Worm (Caenorhabditis elegans) whole organism, L2 larva: ENCODE data around the gene irld-61.

Experiments
- C34F6.9 ChIP-seq: fragments of 150-350 bp; optimal IDR thresholded peaks from 2 replicates; lab custom pipeline; 2014; ENCODE audit warnings: missing biosample characterization, missing genetic modification characterization
- F13H6.1 ChIP-seq: sonication (generic microtip); optimal IDR thresholded peaks from 2 replicates; lab custom pipeline; 2016; ENCODE audit warnings: missing genetic modification characterization, missing compliant biosample characterization
- ZK546.5 ChIP-seq: sonication (generic microtip); optimal IDR thresholded peaks from 2 replicates; lab custom pipeline; 2017; ENCODE audit warnings: missing biosample characterization, missing genetic modification characterization
- alr-1 ChIP-seq: fragments of 150-350 bp; optimal IDR thresholded peaks from 2 replicates; lab custom pipeline; 2014; ENCODE audit warnings: missing biosample characterization, missing genetic modification characterization
- ama-1 ChIP-seq: fragments of 150-350 bp; optimal IDR thresholded peaks from 2 replicates; lab custom pipeline; 2018; ENCODE audit warnings: inconsistent platforms
- blmp-1 ChIP-seq: sonication (generic microtip); optimal IDR thresholded peaks from 2 replicates; lab custom pipeline; 2017; ENCODE audit warnings: missing genetic modification characterization, mild to moderate bottlenecking, missing compliant biosample characterization, antibody characterized with exemption, moderate library complexity; ENCODE audit not compliant: insufficient read depth
- ceh-16 ChIP-seq: fragments of 150-350 bp; optimal IDR thresholded peaks from 2 replicates; lab custom pipeline; 2014; ENCODE audit warnings: missing biosample characterization, missing genetic modification characterization
- ceh-82 ChIP-seq: fragments of 150-350 bp; optimal IDR thresholded peaks from 2 replicates; lab custom pipeline; 2014; ENCODE audit warnings: missing biosample characterization, missing genetic modification characterization
- crh-2 ChIP-seq: sonication (generic microtip); optimal IDR thresholded peaks from 2 replicates; lab custom pipeline; 2017; ENCODE audit warnings: missing biosample characterization, missing genetic modification characterization
- dmd-4 ChIP-seq: sonication (generic microtip); optimal IDR thresholded peaks from 2 replicates; lab custom pipeline; 2017; ENCODE audit warnings: missing biosample characterization, missing genetic modification characterization
- elt-3 ChIP-seq: sonication (generic microtip); optimal IDR thresholded peaks from 2 replicates; lab custom pipeline; 2017; ENCODE audit warnings: missing biosample characterization, missing genetic modification characterization
- fos-1 ChIP-seq: fragments of 150-350 bp; optimal IDR thresholded peaks from 2 replicates; lab custom pipeline; 2014; ENCODE audit warnings: missing biosample characterization, missing genetic modification characterization
- gmeb-1 ChIP-seq: fragments of 150-350 bp; optimal IDR thresholded peaks from 2 replicates; lab custom pipeline; 2014; ENCODE audit warnings: missing biosample characterization, missing genetic modification characterization
- lin-11 ChIP-seq: fragments of 150-350 bp; sonication (generic microtip); optimal IDR thresholded peaks from 2 replicates; lab custom pipeline; 2014; ENCODE audit warnings: missing biosample characterization, missing genetic modification characterization, inconsistent platforms, mixed read lengths
- lin-39 ChIP-seq: fragments of 150-350 bp; optimal IDR thresholded peaks from 2 replicates; lab custom pipeline; 2014; ENCODE audit warnings: missing biosample characterization, missing genetic modification reagents, missing genetic modification characterization
- lsy-2 ChIP-seq, 2 experiments: fragments of 150-350 bp in 1 of 2; sonication (generic microtip) in 1 of 2; optimal IDR thresholded peaks; 2 replicates each; lab custom pipeline; 2014 to 2017; ENCODE audit warnings: missing biosample characterization in 2 of 2, missing genetic modification characterization in 2 of 2
- mbf-1 ChIP-seq: sonication (generic microtip); optimal IDR thresholded peaks from 2 replicates; lab custom pipeline; 2017; ENCODE audit warnings: missing biosample characterization, missing genetic modification characterization
- mdl-1 ChIP-seq, 2 experiments: fragments of 150-350 bp in 1 of 2; sonication (generic microtip) in 1 of 2; optimal IDR thresholded peaks; 2 replicates each; lab custom pipeline; 2017; ENCODE audit warnings: missing biosample characterization in 2 of 2, missing genetic modification characterization in 2 of 2
- nhr-11 ChIP-seq: fragments of 150-350 bp; optimal IDR thresholded peaks from 2 replicates; lab custom pipeline; 2014; ENCODE audit warnings: missing biosample characterization, missing genetic modification characterization
- nhr-129 ChIP-seq: fragments of 150-350 bp; optimal IDR thresholded peaks from 2 replicates; lab custom pipeline; 2014; ENCODE audit warnings: missing biosample characterization, missing genetic modification characterization
- nhr-21 ChIP-seq: fragments of 150-350 bp; optimal IDR thresholded peaks from 2 replicates; lab custom pipeline; 2014; ENCODE audit warnings: missing biosample characterization, missing genetic modification characterization
- nhr-23 ChIP-seq: fragments of 150-350 bp; optimal IDR thresholded peaks from 2 replicates; lab custom pipeline; 2014; ENCODE audit warnings: missing biosample characterization, missing genetic modification reagents, missing genetic modification characterization
- nhr-25 ChIP-seq: fragments of 150-350 bp; sonication (generic microtip); optimal IDR thresholded peaks from 3 replicates; lab custom pipeline; 2014; ENCODE audit warnings: missing biosample characterization, missing genetic modification characterization
- nhr-6 ChIP-seq: fragments of 150-350 bp; optimal IDR thresholded peaks from 2 replicates; lab custom pipeline; 2014; ENCODE audit warnings: missing biosample characterization, missing genetic modification characterization
- peb-1 ChIP-seq: fragments of 150-350 bp; optimal IDR thresholded peaks from 2 replicates; lab custom pipeline; 2014; ENCODE audit warnings: missing biosample characterization, missing genetic modification characterization
- skn-1 ChIP-seq: sonication (generic microtip); optimal IDR thresholded peaks from 2 replicates; lab custom pipeline; 2017; ENCODE audit warnings: missing biosample characterization, missing genetic modification characterization
- sma-3 ChIP-seq: sonication (generic microtip); optimal IDR thresholded peaks from 2 replicates; lab custom pipeline; 2016; ENCODE audit warnings: missing genetic modification reagents, missing genetic modification characterization, missing compliant biosample characterization
- sma-9 ChIP-seq, 2 experiments: fragments of 150-350 bp in 1 of 2; sonication (generic microtip) in 1 of 2; optimal IDR thresholded peaks; 2 replicates each; lab custom pipeline; 2014 to 2016; ENCODE audit warnings: missing genetic modification characterization in 2 of 2, mild to moderate bottlenecking in 1 of 2, missing biosample characterization in 1 of 2, missing compliant biosample characterization in 1 of 2, missing genetic modification reagents in 1 of 2, moderate library complexity in 1 of 2
- unc-39 ChIP-seq: fragments of 150-350 bp; optimal IDR thresholded peaks from 2 replicates; lab custom pipeline; 2014; ENCODE audit warnings: missing biosample characterization, missing genetic modification characterization
- unc-55 ChIP-seq: fragments of 150-350 bp; sonication (generic microtip); optimal IDR thresholded peaks from 3 replicates; lab custom pipeline; 2014; ENCODE audit warnings: missing biosample characterization, missing genetic modification reagents, missing genetic modification characterization
- unc-62 ChIP-seq: fragments of 150-350 bp; optimal IDR thresholded peaks from 2 replicates; lab custom pipeline; 2014; ENCODE audit warnings: missing biosample characterization, missing genetic modification reagents, missing genetic modification characterization
- ztf-1 ChIP-seq: fragments of 200-800 bp; sonication (Bioruptor generic); conservative IDR thresholded peaks from 2 replicates; pipeline ENCODE4 v1.3.6; 2022; ENCODE audit warnings: missing genetic modification characterization, missing compliant biosample characterization
- ztf-4 ChIP-seq: fragments of 150-350 bp; optimal IDR thresholded peaks from 2 replicates; lab custom pipeline; 2014; ENCODE audit warnings: missing biosample characterization, missing genetic modification characterization

Gene irld-61

ce11 chrIII:12746369-12746855 is 17.9 kb upstream of the irld-61 start, which contains the start of gene Y111B2A.21:
Gene Y111B2A.21, plus strand, starts transcription at chrIII:12746419.
- TF ChIP-seq ztf-4, result no peak
- 0 out of 2 replicates have a peak, but pooled peaks have one; percentile 25 for TF ChIP-seq ztf-1 (GFP tag; lab: Robert Waterston, UW)
- TF ChIP-seq, all 48 proteins: peak for 1

ce11 chrIII:12750831-12751230 is 13.5 kb upstream of the irld-61 start, which contains the start of the genes irld-60 and irld-20:
Gene irld-60, minus strand, starts transcription at chrIII:12750931.
Gene irld-20, plus strand, starts transcription at chrIII:12751109.
- TF ChIP-seq F13H6.1 (tag; lab: Kevin White, UChicago) (no peak), crh-2 (tag; lab: Kevin White, UChicago) (no peak), C34F6.9 (tag; lab: Kevin White, UChicago) (no peak), ztf-1 (GFP tag; lab: Robert Waterston, UW) (no peak), ZK546.5 (tag; lab: Kevin White, UChicago) (no peak), unc-62 (no peak), nhr-11 (tag; lab: Kevin White, UChicago) (no peak), alr-1 (tag; lab: Kevin White, UChicago) (no peak), sma-9 (GFP tag; optimal IDR thresholded peaks at IDR 0.05; lab: Kevin White, UChicago) (no peak), sma-9 (tag; optimal IDR thresholded peaks at IDR 0.05; lab: Kevin White, UChicago) (no peak), nhr-6 (tag; lab: Kevin White, UChicago) (no peak), lsy-2 (tag; optimal IDR thresholded peaks at IDR 0.05; lab: Kevin White, UChicago) (no peak), sma-3 (no peak), skn-1 (tag; lab: Kevin White, UChicago) (no peak), elt-3 (tag; lab: Kevin White, UChicago) (no peak), ceh-16 (no peak), nhr-129 (tag; lab: Kevin White, UChicago) (no peak), lin-11 (tag; lab: Kevin White, UChicago) (no peak)

DNA sequence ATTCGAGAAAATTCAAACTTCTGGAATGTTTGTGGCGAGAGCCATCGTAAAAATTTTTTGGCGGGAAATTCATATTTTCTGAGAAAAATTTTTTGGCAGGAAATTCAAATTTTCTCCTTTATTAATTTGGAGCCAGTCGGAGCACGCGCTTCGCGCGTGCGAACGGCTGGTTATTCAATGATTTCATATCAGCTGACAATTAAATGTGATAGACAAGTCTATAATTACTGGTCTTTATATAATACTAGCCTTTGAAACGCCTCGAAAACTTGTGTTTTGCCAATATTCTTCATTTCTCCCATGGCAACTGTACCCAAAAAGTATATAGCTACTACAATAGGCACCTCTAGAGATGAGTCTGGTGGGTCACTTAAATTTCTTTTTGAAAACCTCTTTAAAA is 9.3 kb upstream of the irld-61 start, which contains the start of gene srw-10:
TSS of gene srw-10 (plus strand) at position 301 of the 400 bp plus-strand sequence.
- TF ChIP-seq peb-1 (no peak), unc-55 (no peak), dmd-4 (tag; lab: Kevin White, UChicago) (no peak), nhr-21 (no peak), ama-1 (lab: Kevin White, UChicago) (no peak), unc-39 (tag; lab: Kevin White, UChicago) (no peak), skn-1 (tag; lab: Kevin White, UChicago) (no peak), lin-39 (tag; lab: Kevin White, UChicago) (no peak), sma-9 (GFP tag; optimal IDR thresholded peaks at IDR 0.05; lab: Kevin White, UChicago) (no peak), sma-9 (tag; optimal IDR thresholded peaks at IDR 0.05; lab: Kevin White, UChicago) (no peak), mbf-1 (tag; lab: Kevin White, UChicago) (no peak), ceh-82 (no peak), ceh-16 (no peak), nhr-25 (no peak), nhr-23 (tag; lab: Kevin White, UChicago) (no peak)

ce11 chrIII:12757367-12757766 is 7.0 kb upstream of the irld-61 start, which contains the start of gene srw-9:
Gene srw-9, plus strand, starts transcription at chrIII:12757667.
- no peak for TF ChIP-seq blmp-1
- TF ChIP-seq fos-1 (tag; lab: Kevin White, UChicago), result no peak
- no peak for TF ChIP-seq sma-3
- no peak for TF ChIP-seq nhr-25
- TF ChIP-seq lsy-2 (tag; optimal IDR thresholded peaks at IDR 0.05; lab: Kevin White, UChicago), result no peak
- TF ChIP-seq mbf-1 (tag; lab: Kevin White, UChicago), result no peak
- no peak for TF ChIP-seq ceh-16
- TF ChIP-seq mdl-1 (tag; optimal IDR thresholded peaks at IDR 0.05; lab: Kevin White, UChicago), result no peak

DNA sequence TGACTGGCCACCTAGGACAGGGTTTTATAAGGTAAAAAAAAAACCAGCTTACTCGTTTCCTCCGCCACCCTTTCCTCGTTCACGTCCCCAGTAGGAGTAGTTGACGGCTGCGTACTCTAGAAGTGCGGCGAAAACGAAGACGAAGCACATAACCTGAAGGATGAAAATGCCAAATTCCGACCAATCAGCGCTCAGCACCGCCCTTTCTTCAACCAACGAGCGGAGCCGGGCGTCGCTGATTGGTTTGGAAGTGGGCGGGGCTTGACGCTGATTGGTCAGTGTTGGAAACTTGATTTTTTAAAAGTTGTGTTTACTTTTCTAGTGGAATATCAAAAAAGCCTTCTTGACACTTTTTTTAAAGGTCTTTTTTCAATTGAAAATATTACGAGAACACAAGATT is 9.4 kb downstream of the irld-61 start:
- TF ChIP-seq alr-1 (tag; lab: Kevin White, UChicago), result no peak
- no peak for TF ChIP-seq gmeb-1 (tag; lab: Kevin White, UChicago)
- no peak for TF ChIP-seq nhr-6 (tag; lab: Kevin White, UChicago)
